Fruit fly (Drosophila melanogaster) whole organism, embryonic: ENCODE results near the gene Naxd.

Experiments used
- ATbp ChIP-seq: fragments of 200-800 bp; sonication (Bioruptor generic); optimal IDR thresholded peaks from 2 replicates; lab custom pipeline; 2017; ENCODE audit warnings: missing biosample characterization, mild to moderate bottlenecking, missing genetic modification characterization, missing genetic modification reagents
- CG11093 ChIP-seq: fragments of 200-800 bp; sonication (Bioruptor generic); IDR thresholded peaks from 3 replicates; pipeline ENCODE4 v1.3.6; 2022; ENCODE audit warnings: missing biosample characterization, missing genetic modification characterization
- CG11695 ChIP-seq: fragments of 200-800 bp; sonication (Bioruptor generic); IDR thresholded peaks from 3 replicates; pipeline ENCODE4 v1.3.6; 2022; ENCODE audit warnings: missing biosample characterization, missing genetic modification characterization
- CG12219 ChIP-seq: fragments of 200-800 bp; sonication (Bioruptor generic); optimal IDR thresholded peaks from 3 replicates; lab custom pipeline; 2018; ENCODE audit warnings: missing biosample characterization, mild to moderate bottlenecking, missing genetic modification characterization
- CG1233 ChIP-seq: fragments of 200-800 bp; sonication (Bioruptor generic); optimal IDR thresholded peaks from 4 replicates; lab custom pipeline; 2018; ENCODE audit warnings: missing biosample characterization, mild to moderate bottlenecking, missing genetic modification characterization
- CG12769 ChIP-seq: fragments of 200-800 bp; sonication (Bioruptor generic); optimal IDR thresholded peaks from 2 replicates; lab custom pipeline; 2019; ENCODE audit warnings: missing biosample characterization, mild to moderate bottlenecking, missing genetic modification characterization, moderate library complexity
- CG13894 ChIP-seq: fragments of 200-800 bp; sonication (Bioruptor generic); optimal IDR thresholded peaks from 3 replicates; lab custom pipeline; 2018; ENCODE audit warnings: missing biosample characterization, mild to moderate bottlenecking, missing genetic modification characterization, moderate library complexity
- CG14014 ChIP-seq: fragments of 200-800 bp; sonication (Bioruptor generic); IDR thresholded peaks from 2 replicates; pipeline ENCODE4 v1.3.6; 2022; ENCODE audit warnings: missing biosample characterization, missing genetic modification characterization
- CG14050 ChIP-seq: fragments of 200-800 bp; sonication (Bioruptor generic); IDR thresholded peaks from 3 replicates; pipeline ENCODE4 v1.3.6; 2022; ENCODE audit warnings: missing biosample characterization, missing genetic modification characterization
- CG14965 ChIP-seq: fragments of 200-800 bp; sonication (Bioruptor generic); optimal IDR thresholded peaks from 2 replicates; lab custom pipeline; 2016; ENCODE audit warnings: missing biosample characterization, missing genetic modification characterization, borderline replicate concordance
- CG1529 ChIP-seq: fragments of 200-800 bp; sonication (Bioruptor generic); optimal IDR thresholded peaks from 3 replicates; lab custom pipeline; 2018; ENCODE audit warnings: missing biosample characterization, missing genetic modification characterization
- CG15514 ChIP-seq: fragments of 200-800 bp; sonication (Bioruptor generic); optimal IDR thresholded peaks from 3 replicates; lab custom pipeline; 2017; ENCODE audit warnings: missing biosample characterization, missing genetic modification characterization, mild to moderate bottlenecking, moderate library complexity, missing genetic modification reagents
- CG17359 ChIP-seq: fragments of 200-800 bp; sonication (Bioruptor generic); optimal IDR thresholded peaks from 3 replicates; lab custom pipeline; 2018; ENCODE audit warnings: missing biosample characterization, mild to moderate bottlenecking, missing genetic modification characterization, moderate library complexity
- CG1832 ChIP-seq: fragments of 200-800 bp; sonication (Bioruptor generic); optimal IDR thresholded peaks from 2 replicates; lab custom pipeline; 2017; ENCODE audit warnings: missing biosample characterization, mild to moderate bottlenecking, missing genetic modification characterization, inconsistent platforms
- CG3065 ChIP-seq: fragments of 200-800 bp; sonication (Bioruptor generic); optimal IDR thresholded peaks from 2 replicates; lab custom pipeline; 2016; ENCODE audit warnings: missing biosample characterization, missing genetic modification characterization
- CG3281 ChIP-seq: fragments of 200-800 bp; sonication (Bioruptor generic); optimal IDR thresholded peaks from 3 replicates; lab custom pipeline; 2017; ENCODE audit warnings: missing biosample characterization, mild to moderate bottlenecking, missing genetic modification characterization
- CG3407 ChIP-seq: fragments of 200-800 bp; sonication (Bioruptor generic); optimal IDR thresholded peaks from 2 replicates; lab custom pipeline; 2018; ENCODE audit warnings: missing biosample characterization, mild to moderate bottlenecking, missing genetic modification characterization
- CG42726 ChIP-seq: fragments of 200-800 bp; sonication (Bioruptor generic); IDR thresholded peaks from 2 replicates; pipeline ENCODE4 v1.3.6; 2022; ENCODE audit warnings: missing biosample characterization, missing genetic modification characterization; ENCODE audit not compliant: partially characterized antibody
- CG4282 ChIP-seq: fragments of 200-800 bp; sonication (Bioruptor generic); optimal IDR thresholded peaks from 2 replicates; lab custom pipeline; 2016; ENCODE audit warnings: missing biosample characterization, missing genetic modification characterization
- CG4707 ChIP-seq: fragments of 200-800 bp; sonication (Bioruptor generic); optimal IDR thresholded peaks from 2 replicates; lab custom pipeline; 2018; ENCODE audit warnings: missing biosample characterization, mild to moderate bottlenecking, missing genetic modification characterization, moderate library complexity
- CG6175 ChIP-seq: fragments of 200-800 bp; sonication (Bioruptor generic); IDR thresholded peaks from 3 replicates; pipeline ENCODE4 v1.3.6; 2022; ENCODE audit warnings: missing biosample characterization, missing genetic modification characterization
- CG6654 ChIP-seq: fragments of 200-800 bp; sonication (Bioruptor generic); optimal IDR thresholded peaks from 2 replicates; lab custom pipeline; 2017; ENCODE audit warnings: missing biosample characterization, mild to moderate bottlenecking, missing genetic modification characterization
- CG6813 ChIP-seq: fragments of 200-800 bp; sonication (Bioruptor generic); optimal IDR thresholded peaks from 2 replicates; lab custom pipeline; 2017; ENCODE audit warnings: missing biosample characterization, missing genetic modification characterization, mild to moderate bottlenecking, moderate library complexity, missing genetic modification reagents
- CG7745 ChIP-seq: fragments of 200-800 bp; sonication (Bioruptor generic); optimal IDR thresholded peaks from 2 replicates; lab custom pipeline; 2018; ENCODE audit warnings: missing biosample characterization, mild to moderate bottlenecking, missing genetic modification characterization, moderate library complexity
- CG9727 ChIP-seq: fragments of 200-800 bp; sonication (Bioruptor generic); optimal IDR thresholded peaks from 3 replicates; lab custom pipeline; 2017; ENCODE audit warnings: missing biosample characterization, mild to moderate bottlenecking, missing genetic modification characterization
- CG9876 ChIP-seq: fragments of 200-800 bp; sonication (Bioruptor generic); optimal IDR thresholded peaks from 2 replicates; lab custom pipeline; 2016; ENCODE audit warnings: missing biosample characterization, missing genetic modification characterization
- Ets97D ChIP-seq: fragments of 200-800 bp; sonication (Bioruptor generic); optimal IDR thresholded peaks from 3 replicates; lab custom pipeline; 2016; ENCODE audit warnings: missing biosample characterization, missing genetic modification characterization
- H2.0 ChIP-seq: fragments of 200-800 bp; sonication (Bioruptor generic); IDR thresholded peaks from 2 replicates; pipeline ENCODE4 v1.3.6; 2022; ENCODE audit warnings: missing biosample characterization, missing genetic modification characterization
- Hmr ChIP-seq: fragments of 200-800 bp; sonication (Bioruptor generic); optimal IDR thresholded peaks from 3 replicates; lab custom pipeline; 2017; ENCODE audit warnings: mild to moderate bottlenecking, missing biosample characterization, missing genetic modification reagents, missing genetic modification characterization
- Lim3 ChIP-seq: fragments of 200-800 bp; sonication (Bioruptor generic); IDR thresholded peaks from 2 replicates; pipeline ENCODE4 v1.3.6; 2022; ENCODE audit warnings: missing biosample characterization, missing genetic modification characterization
- Lpt ChIP-seq: fragments of >200 bp; optimal IDR thresholded peaks from 2 replicates; lab custom pipeline; 2018; ENCODE audit warnings: missing biosample characterization, missing genetic modification characterization
- Nf-YB ChIP-seq: fragments of 200-800 bp; sonication (Bioruptor generic); optimal IDR thresholded peaks from 3 replicates; lab custom pipeline; 2019; ENCODE audit warnings: missing biosample characterization, mild to moderate bottlenecking, missing genetic modification characterization, moderate library complexity
- Oli ChIP-seq: fragments of 200-800 bp; sonication (Bioruptor generic); optimal IDR thresholded peaks from 2 replicates; lab custom pipeline; 2018; ENCODE audit warnings: missing biosample characterization, mild to moderate bottlenecking, missing genetic modification characterization, moderate library complexity
- Optix ChIP-seq: fragments of 200-800 bp; sonication (Bioruptor generic); IDR thresholded peaks from 3 replicates; pipeline ENCODE4 v1.3.6; 2022; ENCODE audit warnings: missing biosample characterization, missing genetic modification characterization
- TFAM ChIP-seq: fragments of 200-800 bp; sonication (Bioruptor generic); optimal IDR thresholded peaks from 2 replicates; lab custom pipeline; 2017; ENCODE audit warnings: missing biosample characterization, missing genetic modification characterization, inconsistent platforms
- Tbp ChIP-seq: fragments of >200 bp; optimal IDR thresholded peaks from 2 replicates; lab custom pipeline; 2018; ENCODE audit warnings: missing biosample characterization, missing genetic modification characterization
- Trl ChIP-seq, 3 experiments: fragments of >200 bp in 2 of 3; fragments of 200-800 bp in 1 of 3; sonication (Bioruptor generic) in 1 of 3; optimal IDR thresholded peaks; 2 replicates in 1 of 3; 3 replicates in 2 of 3; lab custom pipeline; 2016 to 2017; ENCODE audit warnings: missing biosample characterization in 1 of 3, missing genetic modification characterization in 1 of 3
- Usf ChIP-seq: fragments of 200-800 bp; sonication (Bioruptor generic); optimal IDR thresholded peaks from 2 replicates; lab custom pipeline; 2017; ENCODE audit warnings: missing genotype, missing biosample characterization, missing genetic modification characterization
- ac ChIP-seq: fragments of 200-800 bp; sonication (Bioruptor generic); optimal IDR thresholded peaks from 3 replicates; lab custom pipeline; 2017; ENCODE audit warnings: missing biosample characterization, mild to moderate bottlenecking, missing genetic modification characterization
- bbx ChIP-seq: fragments of 200-800 bp; sonication (Bioruptor generic); IDR thresholded peaks from 2 replicates; pipeline ENCODE4 v1.3.6; 2022; ENCODE audit warnings: missing biosample characterization, missing genetic modification characterization; ENCODE audit not compliant: partially characterized antibody
- br ChIP-seq: fragments of >200 bp; optimal IDR thresholded peaks from 2 replicates; lab custom pipeline; 2017
- cas ChIP-seq: fragments of 200-800 bp; sonication (Bioruptor generic); IDR thresholded peaks from 2 replicates; pipeline ENCODE4 v1.3.6; 2022; ENCODE audit warnings: missing biosample characterization, missing genetic modification characterization
- chn ChIP-seq: fragments of 200-800 bp; sonication (Bioruptor generic); optimal IDR thresholded peaks from 2 replicates; lab custom pipeline; 2016; ENCODE audit warnings: missing biosample characterization, missing genetic modification characterization
- crp ChIP-seq, 2 experiments: fragments of 200-800 bp; sonication (Bioruptor generic); optimal IDR thresholded peaks; 2 replicates in 1 of 2; 3 replicates in 1 of 2; lab custom pipeline; 2017; ENCODE audit warnings: missing biosample characterization in 2 of 2, missing genetic modification characterization in 2 of 2, mild to moderate bottlenecking in 1 of 2, moderate library complexity in 1 of 2
- dan ChIP-seq: fragments of 200-800 bp; sonication (Bioruptor generic); IDR thresholded peaks from 2 replicates; pipeline ENCODE4 v1.3.6; 2022; ENCODE audit warnings: missing biosample characterization, missing genetic modification characterization
- gcm2 ChIP-seq: fragments of 200-800 bp; sonication (Bioruptor generic); optimal IDR thresholded peaks from 2 replicates; lab custom pipeline; 2016; ENCODE audit warnings: missing biosample characterization, missing genetic modification characterization
- insv ChIP-seq, 2 experiments: fragments of 200-800 bp; sonication (Bioruptor generic); optimal IDR thresholded peaks; 3 replicates each; lab custom pipeline; 2016 to 2018; ENCODE audit warnings: missing biosample characterization in 2 of 2, missing genetic modification characterization in 2 of 2
- onecut ChIP-seq: fragments of 200-800 bp; sonication (Bioruptor generic); IDR thresholded peaks from 2 replicates; pipeline ENCODE4 v1.3.6; 2022; ENCODE audit warnings: missing biosample characterization, missing genetic modification characterization
- psq ChIP-seq: fragments of 200-800 bp; sonication (Bioruptor generic); optimal IDR thresholded peaks from 2 replicates; lab custom pipeline; 2017; ENCODE audit warnings: missing biosample characterization, missing genetic modification characterization
- seq ChIP-seq: fragments of 200-800 bp; sonication (Bioruptor generic); IDR thresholded peaks from 2 replicates; pipeline ENCODE4 v1.3.6; 2022; ENCODE audit warnings: missing biosample characterization, missing genetic modification characterization
- wek ChIP-seq: fragments of 200-800 bp; sonication (Bioruptor generic); optimal IDR thresholded peaks from 3 replicates; lab custom pipeline; 2018; ENCODE audit warnings: missing biosample characterization, mild to moderate bottlenecking, missing genetic modification characterization, moderate library complexity

Gene Naxd

dm6 chr3L:19097665-19098082 is at the start of gene Naxd, which contains the start of gene CG14079 (continued):
- no peak for TF ChIP-seq CG4707
- no peak for TF ChIP-seq Optix (GFP tag; lab: Robert Waterston, UW)
- no peak for TF ChIP-seq wek
- peak; percentile 41 for TF ChIP-seq CG3407 (GFP tag; lab: Kevin White, UChicago)
- no peak for TF ChIP-seq TFAM
- TF ChIP-seq Trl (optimal IDR thresholded peaks at IDR 0.05; lab: Kevin White, UChicago), result no peak
- TF ChIP-seq Trl (GFP tag; optimal IDR thresholded peaks at IDR 0.05; lab: Kevin White, UChicago), result peak; percentile 26
- TF ChIP-seq CG14050, result no peak; the same call in 2 of the 3 replicates
- TF ChIP-seq CG15514 (GFP tag; lab: Kevin White, UChicago), result peak; percentile 37
- TF ChIP-seq Hmr, result peak; percentile 68
- no peak for TF ChIP-seq onecut
- TF ChIP-seq cas (GFP tag; lab: Robert Waterston, UW), result no peak
- TF ChIP-seq Usf (GFP tag; lab: Kevin White, UChicago), result peak; percentile 37
- TF ChIP-seq CG9727, result peak; percentile 62
- no peak for TF ChIP-seq CG3065 (GFP tag; lab: Kevin White, UChicago)
- TF ChIP-seq H2.0 (GFP tag; lab: Robert Waterston, UW), result peak; percentile 77
- TF ChIP-seq Oli (tag; lab: Kevin White, UChicago), result peak; percentile 62
- TF ChIP-seq bbx (GFP tag; lab: Robert Waterston, UW), result no peak
- no peak for TF ChIP-seq dan
- TF ChIP-seq insv (GFP tag; optimal IDR thresholded peaks at IDR 0.05; lab: Kevin White, UChicago), result no peak
- TF ChIP-seq CG1832 (GFP tag; lab: Kevin White, UChicago), result no peak
- TF ChIP-seq seq, result 0 out of 2 replicates have a peak, but pooled peaks have one; percentile 12
- no peak for TF ChIP-seq CG9876 (GFP tag; lab: Kevin White, UChicago)
- TF ChIP-seq Nf-YB (GFP tag; lab: Kevin White, UChicago), result peak; percentile 47
- TF ChIP-seq ac (GFP tag; lab: Kevin White, UChicago), result no peak
- TF ChIP-seq chn (GFP tag; lab: Kevin White, UChicago), result no peak
- TF ChIP-seq CG6654, result no peak
- TF ChIP-seq gcm2 (GFP tag; lab: Kevin White, UChicago), result no peak
- peak; percentile 49; the same call in 1 of the 3 replicates for TF ChIP-seq CG11695 (GFP tag; lab: Robert Waterston, UW)
- no peak for TF ChIP-seq br (lab: Kevin White, UChicago)
- peak; percentile 57; the same call in 1 of the 2 replicates for TF ChIP-seq CG14014
- no peak for TF ChIP-seq CG14965
- TF ChIP-seq CG42726 (GFP tag; lab: Robert Waterston, UW), result no peak
- TF ChIP-seq Lpt (GFP tag; lab: Kevin White, UChicago), result no peak
- TF ChIP-seq CG7745, result no peak
- TF ChIP-seq CG1233 (GFP tag; lab: Kevin White, UChicago), result no peak
- no peak for TF ChIP-seq CG6813 (GFP tag; lab: Kevin White, UChicago)
- peak; percentile 22 for TF ChIP-seq Ets97D (GFP tag; lab: Kevin White, UChicago)
- TF ChIP-seq Lim3 (GFP tag; lab: Robert Waterston, UW), result no peak
- TF ChIP-seq CG12219, result no peak
- TF ChIP-seq Tbp, result no peak
- peak; percentile 44 for TF ChIP-seq CG1529 (GFP tag; lab: Kevin White, UChicago)
- TF ChIP-seq CG11093 (GFP tag; lab: Robert Waterston, UW), result peak; percentile 64; the same call in 1 of the 3 replicates
- no peak for TF ChIP-seq CG3281 (GFP tag; lab: Kevin White, UChicago)
- no peak for TF ChIP-seq CG6175 (GFP tag; lab: Robert Waterston, UW)
- TF ChIP-seq psq, result peak; percentile 16
- TF ChIP-seq crp (GFP tag; optimal IDR thresholded peaks at IDR 0.05; lab: Kevin White, UChicago), result no peak
- peak; percentile 50 for TF ChIP-seq CG17359 (tag; lab: Kevin White, UChicago)
- TF ChIP-seq CG13894 (tag; lab: Kevin White, UChicago), result no peak
- peak; percentile 63 for TF ChIP-seq ATbp
- no peak for TF ChIP-seq CG12769
- no peak for TF ChIP-seq CG4282
